Fruit fly (Drosophila melanogaster) whole organism, embryonic: ENCODE measurements around the gene CG31233.

ENCODE experiments used
- ATbp ChIP-seq: fragments of 200-800 bp; sonication (Bioruptor generic); optimal IDR thresholded peaks from 2 replicates; lab custom pipeline; 2017; ENCODE audit warnings: missing biosample characterization, mild to moderate bottlenecking, missing genetic modification characterization, missing genetic modification reagents
- Blimp-1 ChIP-seq: fragments of 200-800 bp; sonication (Bioruptor generic); optimal IDR thresholded peaks from 3 replicates; lab custom pipeline; 2018; ENCODE audit warnings: missing biosample characterization, missing genetic modification characterization, mild to moderate bottlenecking, moderate library complexity, missing genetic modification reagents
- CG10321 ChIP-seq: fragments of 200-800 bp; sonication (Bioruptor generic); IDR thresholded peaks from 2 replicates; pipeline ENCODE4 v1.3.6; 2022; ENCODE audit warnings: missing biosample characterization, missing genetic modification characterization
- CG11398 ChIP-seq: fragments of 200-800 bp; sonication (Bioruptor generic); optimal IDR thresholded peaks from 2 replicates; lab custom pipeline; 2016; ENCODE audit warnings: missing biosample characterization, missing genetic modification characterization
- CG11696 ChIP-seq: fragments of 200-800 bp; sonication (Bioruptor generic); IDR thresholded peaks from 2 replicates; pipeline ENCODE4 v1.3.6; 2022; ENCODE audit warnings: missing biosample characterization, missing genetic modification characterization
- CG11723 ChIP-seq: fragments of 200-800 bp; sonication (Bioruptor generic); optimal IDR thresholded peaks from 2 replicates; lab custom pipeline; 2017; ENCODE audit warnings: missing biosample characterization, mild to moderate bottlenecking, missing genetic modification characterization
- CG12299 ChIP-seq: fragments of 200-800 bp; sonication (Bioruptor generic); optimal IDR thresholded peaks from 2 replicates; lab custom pipeline; 2018; ENCODE audit warnings: missing biosample characterization, mild to moderate bottlenecking, missing genetic modification characterization
- CG12659 ChIP-seq: fragments of 200-800 bp; sonication (Bioruptor generic); optimal IDR thresholded peaks from 3 replicates; lab custom pipeline; 2017; ENCODE audit warnings: mild to moderate bottlenecking, missing biosample characterization, missing genetic modification reagents, missing genetic modification characterization
- CG12942 ChIP-seq: fragments of 200-800 bp; sonication (Bioruptor generic); optimal IDR thresholded peaks from 3 replicates; lab custom pipeline; 2016; ENCODE audit warnings: missing biosample characterization, missing genetic modification characterization
- CG17359 ChIP-seq: fragments of 200-800 bp; sonication (Bioruptor generic); optimal IDR thresholded peaks from 3 replicates; lab custom pipeline; 2018; ENCODE audit warnings: missing biosample characterization, mild to moderate bottlenecking, missing genetic modification characterization, moderate library complexity
- CG17385 ChIP-seq: fragments of 200-800 bp; sonication (Bioruptor generic); optimal IDR thresholded peaks from 3 replicates; lab custom pipeline; 2018; ENCODE audit warnings: missing biosample characterization, mild to moderate bottlenecking, missing genetic modification characterization
- CG1832 ChIP-seq: fragments of 200-800 bp; sonication (Bioruptor generic); optimal IDR thresholded peaks from 2 replicates; lab custom pipeline; 2017; ENCODE audit warnings: missing biosample characterization, mild to moderate bottlenecking, missing genetic modification characterization, inconsistent platforms
- CG18599 ChIP-seq: fragments of 200-800 bp; sonication (Bioruptor generic); optimal IDR thresholded peaks from 3 replicates; lab custom pipeline; 2017; ENCODE audit warnings: missing biosample characterization, missing genetic modification characterization, mild to moderate bottlenecking, moderate library complexity, missing genetic modification reagents
- CG2116 ChIP-seq: fragments of 200-800 bp; sonication (Bioruptor generic); optimal IDR thresholded peaks from 3 replicates; lab custom pipeline; 2018; ENCODE audit warnings: missing biosample characterization, mild to moderate bottlenecking, missing genetic modification characterization
- CG2875 ChIP-seq: fragments of 200-800 bp; sonication (Bioruptor generic); optimal IDR thresholded peaks from 2 replicates; lab custom pipeline; 2017; ENCODE audit warnings: missing biosample characterization, mild to moderate bottlenecking, missing genetic modification characterization, missing genetic modification reagents
- CG3065 ChIP-seq: fragments of 200-800 bp; sonication (Bioruptor generic); optimal IDR thresholded peaks from 2 replicates; lab custom pipeline; 2016; ENCODE audit warnings: missing biosample characterization, missing genetic modification characterization
- CG31441 ChIP-seq: fragments of 200-800 bp; sonication (Bioruptor generic); IDR thresholded peaks from 2 replicates; pipeline ENCODE4 v1.3.6; 2022; ENCODE audit warnings: missing biosample characterization, missing genetic modification characterization
- CG4328 ChIP-seq: fragments of 200-800 bp; sonication (Bioruptor generic); optimal IDR thresholded peaks from 3 replicates; lab custom pipeline; 2017; ENCODE audit warnings: missing biosample characterization, missing genetic modification reagents, missing genetic modification characterization
- CG4360 ChIP-seq: fragments of 200-800 bp; sonication (Bioruptor generic); IDR thresholded peaks from 2 replicates; pipeline ENCODE4 v1.3.6; 2022; ENCODE audit warnings: missing biosample characterization, missing genetic modification characterization
- CG6175 ChIP-seq: fragments of 200-800 bp; sonication (Bioruptor generic); IDR thresholded peaks from 3 replicates; pipeline ENCODE4 v1.3.6; 2022; ENCODE audit warnings: missing biosample characterization, missing genetic modification characterization
- CG6254 ChIP-seq: fragments of 200-800 bp; sonication (Bioruptor generic); optimal IDR thresholded peaks from 3 replicates; lab custom pipeline; 2017; ENCODE audit warnings: mild to moderate bottlenecking, missing biosample characterization, missing genetic modification reagents, missing genetic modification characterization
- CG9215 ChIP-seq: fragments of 200-800 bp; sonication (Bioruptor generic); IDR thresholded peaks from 2 replicates; pipeline ENCODE4 v1.3.6; 2022; ENCODE audit warnings: missing biosample characterization, missing genetic modification characterization
- Doc2 ChIP-seq: fragments of 200-800 bp; sonication (Bioruptor generic); IDR thresholded peaks from 2 replicates; pipeline ENCODE4 v1.3.6; 2022; ENCODE audit warnings: missing biosample characterization, missing genetic modification characterization
- Fer2 ChIP-seq: fragments of 200-800 bp; sonication (Bioruptor generic); optimal IDR thresholded peaks from 2 replicates; lab custom pipeline; 2018; ENCODE audit warnings: missing biosample characterization, mild to moderate bottlenecking, missing genetic modification characterization, moderate library complexity
- H2.0 ChIP-seq: fragments of 200-800 bp; sonication (Bioruptor generic); IDR thresholded peaks from 2 replicates; pipeline ENCODE4 v1.3.6; 2022; ENCODE audit warnings: missing biosample characterization, missing genetic modification characterization
- HmgZ ChIP-seq: fragments of 200-800 bp; sonication (Bioruptor generic); optimal IDR thresholded peaks from 2 replicates; lab custom pipeline; 2018; ENCODE audit warnings: missing biosample characterization, mild to moderate bottlenecking, missing genetic modification characterization
- Hsf ChIP-seq: fragments of 200-800 bp; sonication (Bioruptor generic); optimal IDR thresholded peaks from 3 replicates; lab custom pipeline; 2016; ENCODE audit warnings: missing biosample characterization, missing genetic modification characterization
- MESR4 ChIP-seq: fragments of 200-800 bp; sonication (Bioruptor generic); optimal IDR thresholded peaks from 2 replicates; lab custom pipeline; 2018; ENCODE audit warnings: missing biosample characterization, mild to moderate bottlenecking, missing genetic modification characterization, moderate library complexity
- Max ChIP-seq: fragments of 200-800 bp; sonication (Bioruptor generic); optimal IDR thresholded peaks from 2 replicates; lab custom pipeline; 2016; ENCODE audit warnings: missing biosample characterization, mild to moderate bottlenecking, missing genetic modification characterization
- Neu2 ChIP-seq: fragments of 200-800 bp; sonication (Bioruptor generic); optimal IDR thresholded peaks from 3 replicates; lab custom pipeline; 2016; ENCODE audit warnings: missing biosample characterization, missing genetic modification characterization, borderline replicate concordance
- Pdp1 ChIP-seq, 2 experiments: fragments of 200-800 bp; sonication (Bioruptor generic); optimal IDR thresholded peaks; 3 replicates each; lab custom pipeline; 2016; ENCODE audit warnings: missing biosample characterization in 2 of 2, missing genetic modification characterization in 2 of 2, mild to moderate bottlenecking in 1 of 2, moderate library complexity in 1 of 2
- Sox102F ChIP-seq: fragments of 200-800 bp; sonication (Bioruptor generic); optimal IDR thresholded peaks from 2 replicates; lab custom pipeline; 2018; ENCODE audit warnings: missing biosample characterization, mild to moderate bottlenecking, missing genetic modification characterization, moderate library complexity
- Stat92E ChIP-seq, 3 experiments: fragments of >200 bp in 2 of 3; fragments of 200-800 bp in 1 of 3; sonication (Bioruptor generic) in 1 of 3; optimal IDR thresholded peaks; 2 replicates each; lab custom pipeline; 2017 to 2019; ENCODE audit warnings: missing biosample characterization in 3 of 3, missing genetic modification characterization in 3 of 3, mild to moderate bottlenecking in 1 of 3, moderate library complexity in 1 of 3
- al ChIP-seq: fragments of 200-800 bp; sonication (Bioruptor generic); IDR thresholded peaks from 2 replicates; pipeline ENCODE4 v1.3.6; 2022; ENCODE audit warnings: missing biosample characterization, missing genetic modification characterization
- aop ChIP-seq: fragments of 200-800 bp; sonication (Bioruptor generic); IDR thresholded peaks from 2 replicates; pipeline ENCODE4 v1.3.6; 2022; ENCODE audit warnings: missing biosample characterization, missing genetic modification characterization
- bab2 ChIP-seq: fragments of 200-800 bp; sonication (Bioruptor generic); optimal IDR thresholded peaks from 2 replicates; lab custom pipeline; 2016; ENCODE audit warnings: missing biosample characterization, missing genetic modification characterization
- cas ChIP-seq: fragments of 200-800 bp; sonication (Bioruptor generic); IDR thresholded peaks from 2 replicates; pipeline ENCODE4 v1.3.6; 2022; ENCODE audit warnings: missing biosample characterization, missing genetic modification characterization
- chif ChIP-seq, 2 experiments: fragments of 200-800 bp; sonication (Bioruptor generic); optimal IDR thresholded peaks; 3 replicates each; lab custom pipeline; 2016; ENCODE audit warnings: missing biosample characterization in 2 of 2, missing genetic modification characterization in 2 of 2
- dm ChIP-seq: fragments of 200-800 bp; sonication (Bioruptor generic); optimal IDR thresholded peaks from 3 replicates; lab custom pipeline; 2016; ENCODE audit warnings: missing biosample characterization, missing genetic modification characterization
- fd102C ChIP-seq: fragments of 200-800 bp; sonication (Bioruptor generic); optimal IDR thresholded peaks from 2 replicates; lab custom pipeline; 2018; ENCODE audit warnings: missing biosample characterization, mild to moderate bottlenecking, missing genetic modification characterization, moderate library complexity
- insv ChIP-seq, 2 experiments: fragments of 200-800 bp; sonication (Bioruptor generic); optimal IDR thresholded peaks; 3 replicates each; lab custom pipeline; 2016 to 2018; ENCODE audit warnings: missing biosample characterization in 2 of 2, missing genetic modification characterization in 2 of 2
- jigr1 ChIP-seq: fragments of 200-800 bp; sonication (Bioruptor generic); IDR thresholded peaks from 3 replicates; pipeline ENCODE4 v1.3.6; 2022; ENCODE audit warnings: missing biosample characterization, missing genetic modification characterization
- kni ChIP-seq: fragments of 200-800 bp; sonication (Bioruptor generic); optimal IDR thresholded peaks from 3 replicates; lab custom pipeline; 2017; ENCODE audit warnings: mild to moderate bottlenecking, missing biosample characterization, missing genetic modification reagents, missing genetic modification characterization
- pfk ChIP-seq: fragments of 200-800 bp; sonication (Bioruptor generic); optimal IDR thresholded peaks from 2 replicates; lab custom pipeline; 2018; ENCODE audit warnings: missing biosample characterization, mild to moderate bottlenecking, missing genetic modification characterization, moderate library complexity
- sens-2 ChIP-seq: fragments of 200-800 bp; sonication (Bioruptor generic); IDR thresholded peaks from 2 replicates; pipeline ENCODE4 v1.3.6; 2022; ENCODE audit warnings: missing biosample characterization, missing genetic modification characterization
- seq ChIP-seq: fragments of 200-800 bp; sonication (Bioruptor generic); IDR thresholded peaks from 2 replicates; pipeline ENCODE4 v1.3.6; 2022; ENCODE audit warnings: missing biosample characterization, missing genetic modification characterization
- stc ChIP-seq: fragments of 200-800 bp; sonication (Bioruptor generic); IDR thresholded peaks from 2 replicates; pipeline ENCODE4 v1.3.6; 2022; ENCODE audit warnings: missing biosample characterization, missing genetic modification characterization
- tio ChIP-seq: fragments of 200-800 bp; sonication (Bioruptor generic); optimal IDR thresholded peaks from 2 replicates; lab custom pipeline; 2017; ENCODE audit warnings: missing biosample characterization, missing genetic modification characterization, inconsistent platforms
- twi ChIP-seq: fragments of 200-800 bp; optimal IDR thresholded peaks from 2 replicates; lab custom pipeline; 2019; ENCODE audit warnings: missing biosample characterization, mild to moderate bottlenecking, missing genetic modification characterization, moderate library complexity
- wek ChIP-seq: fragments of 200-800 bp; sonication (Bioruptor generic); optimal IDR thresholded peaks from 3 replicates; lab custom pipeline; 2018; ENCODE audit warnings: missing biosample characterization, mild to moderate bottlenecking, missing genetic modification characterization, moderate library complexity

Gene CG31233

dm6 chr3R:21781448-21781847, 31.8 kb downstream of the CG31233 start (continued):
- TF ChIP-seq CG31441, result no peak; the same call in 1 of the 2 replicates
- TF ChIP-seq Fer2 (tag; lab: Kevin White, UChicago), result peak; percentile 18
- TF ChIP-seq CG18599 (GFP tag; lab: Kevin White, UChicago), result no peak
- TF ChIP-seq fd102C (GFP tag; lab: Kevin White, UChicago), result no peak
- TF ChIP-seq CG6254 (GFP tag; lab: Kevin White, UChicago), result peak; percentile 41
- no peak for TF ChIP-seq CG1832 (GFP tag; lab: Kevin White, UChicago)
- peak; percentile 52; the same call in 1 of the 2 replicates for TF ChIP-seq CG9215
- TF ChIP-seq sens-2 (GFP tag; lab: Robert Waterston, UW), result no peak
- TF ChIP-seq CG11398 (GFP tag; lab: Kevin White, UChicago), result no peak
- peak; percentile 36 for TF ChIP-seq ATbp (GFP tag; lab: Kevin White, UChicago)
- peak; percentile 56 for TF ChIP-seq CG12659 (GFP tag; lab: Kevin White, UChicago)
- TF ChIP-seq tio (GFP tag; lab: Kevin White, UChicago), result peak; percentile 63
- TF ChIP-seq Doc2 (GFP tag; lab: Robert Waterston, UW), result no peak
- TF ChIP-seq CG17385 (GFP tag; lab: Kevin White, UChicago), result peak; percentile 60
- TF ChIP-seq twi (tag; lab: Kevin White, UChicago), result peak; percentile 39
- TF ChIP-seq Hsf (GFP tag; lab: Kevin White, UChicago), result peak; percentile 72
- no peak for TF ChIP-seq Neu2 (GFP tag; lab: Kevin White, UChicago)
- peak; percentile 36 to 47 for TF ChIP-seq Pdp1 (GFP tag; optimal IDR thresholded peaks at IDR 0.05; lab: Kevin White, UChicago)
- no peak for TF ChIP-seq CG11723
- 0 out of 2 replicates have a peak, but pooled peaks have one; percentile 10 for TF ChIP-seq CG4360 (GFP tag; lab: Robert Waterston, UW)
- TF ChIP-seq CG12942, result peak; percentile 38
- peak; percentile 51 to 66 for TF ChIP-seq chif (GFP tag; optimal IDR thresholded peaks at IDR 0.05; lab: Kevin White, UChicago)
- peak; percentile 74 for TF ChIP-seq seq (GFP tag; lab: Robert Waterston, UW)
- TF ChIP-seq aop (GFP tag; lab: Robert Waterston, UW), result no peak
- peak; percentile 62 for TF ChIP-seq CG17359
- no peak for TF ChIP-seq insv (GFP tag; optimal IDR thresholded peaks at IDR 0.05; lab: Kevin White, UChicago)
- TF ChIP-seq CG2116 (GFP tag; lab: Kevin White, UChicago), result no peak
- no peak for TF ChIP-seq stc (GFP tag; lab: Robert Waterston, UW)
- no peak for TF ChIP-seq CG3065
- no peak for TF ChIP-seq CG6175 (GFP tag; lab: Robert Waterston, UW)
- peak; percentile 62 for TF ChIP-seq Sox102F (GFP tag; lab: Kevin White, UChicago)
- peak; percentile 59; the same call in 1 of the 3 replicates for TF ChIP-seq jigr1 (GFP tag; lab: Robert Waterston, UW)
- no peak for TF ChIP-seq kni (GFP tag; lab: Kevin White, UChicago)
- TF ChIP-seq wek (GFP tag; lab: Kevin White, UChicago), result no peak
- TF ChIP-seq CG11696 (GFP tag; lab: Robert Waterston, UW), result 0 out of 2 replicates have a peak, but pooled peaks have one; percentile 26
- TF ChIP-seq CG10321 (GFP tag; lab: Robert Waterston, UW), result no peak
- peak; percentile 10 for TF ChIP-seq CG4328
- TF ChIP-seq Max (GFP tag; lab: Kevin White, UChicago), result peak; percentile 43
- TF ChIP-seq dm (GFP tag; lab: Kevin White, UChicago), result peak; percentile 47
- no peak for TF ChIP-seq CG12299 (tag; lab: Kevin White, UChicago)
- no peak for TF ChIP-seq MESR4 (GFP tag; lab: Kevin White, UChicago)
- TF ChIP-seq Blimp-1 (GFP tag; lab: Kevin White, UChicago), result peak; percentile 73
- TF ChIP-seq al (GFP tag; lab: Robert Waterston, UW), result peak; percentile 65
- peak; percentile 23 for TF ChIP-seq HmgZ (tag; lab: Kevin White, UChicago)
- peak; percentile 61 for TF ChIP-seq bab2 (GFP tag; lab: Kevin White, UChicago)
- no peak for TF ChIP-seq Stat92E (GFP tag; optimal IDR thresholded peaks at IDR 0.05; lab: Kevin White, UChicago)
- peak; percentile 25 for TF ChIP-seq CG2875 (GFP tag; lab: Kevin White, UChicago)
- no peak for TF ChIP-seq cas (GFP tag; lab: Robert Waterston, UW)
- peak; percentile 54; the same call in 1 of the 2 replicates for TF ChIP-seq H2.0 (GFP tag; lab: Robert Waterston, UW)
- TF ChIP-seq pfk (GFP tag; lab: Kevin White, UChicago), result no peak
